Worm (Caenorhabditis elegans) whole organism, midembryonic: Measurements from ENCODE around the gene alg-2.

ENCODE experiments used
- T22C8.4 ChIP-seq: fragments of 200-800 bp; sonication (Bioruptor generic); IDR thresholded peaks from 2 replicates; pipeline ENCODE4 v1.3.6; 2022; ENCODE audit warnings: missing genetic modification characterization, missing compliant biosample characterization
- cog-1 ChIP-seq: sonication (generic microtip); optimal IDR thresholded peaks from 2 replicates; lab custom pipeline; 2016; ENCODE audit warnings: missing genetic modification characterization, missing compliant biosample characterization
- flt-1 ChIP-seq: fragments of 200-800 bp; sonication (Bioruptor generic); IDR thresholded peaks from 2 replicates; pipeline ENCODE4 v1.3.6; 2022; ENCODE audit warnings: missing genetic modification characterization, missing compliant biosample characterization
- klf-2 ChIP-seq: fragments of 200-800 bp; sonication (Bioruptor generic); conservative IDR thresholded peaks from 2 replicates; pipeline ENCODE4 v1.3.6; 2022; ENCODE audit warnings: missing genetic modification reagents, missing genetic modification characterization, missing compliant biosample characterization
- med-1 ChIP-seq: sonication (generic microtip); optimal IDR thresholded peaks from 2 replicates; lab custom pipeline; 2017; ENCODE audit warnings: missing genetic modification characterization, mild to moderate bottlenecking, missing compliant biosample characterization, antibody characterized with exemption, missing genetic modification reagents; ENCODE audit not compliant: insufficient read depth
- ref-1 ChIP-seq: fragments of 200-800 bp; sonication (Bioruptor generic); conservative IDR thresholded peaks from 2 replicates; pipeline ENCODE4 v1.3.6; 2022; ENCODE audit warnings: missing genetic modification reagents, missing genetic modification characterization, missing compliant biosample characterization
- tab-1 ChIP-seq: fragments of 200-800 bp; sonication (Bioruptor generic); IDR thresholded peaks from 2 replicates; pipeline ENCODE4 v1.3.6; 2022; ENCODE audit warnings: missing genetic modification characterization, missing compliant biosample characterization
- ztf-23 ChIP-seq: fragments of 200-800 bp; sonication (Bioruptor generic); IDR thresholded peaks from 2 replicates; pipeline ENCODE4 v1.3.6; 2022; ENCODE audit warnings: missing genetic modification reagents, missing genetic modification characterization, missing compliant biosample characterization
- ztf-29 ChIP-seq: fragments of 200-800 bp; sonication (Bioruptor generic); IDR thresholded peaks from 2 replicates; pipeline ENCODE4 v1.3.6; 2022; ENCODE audit warnings: missing genetic modification reagents, missing genetic modification characterization, missing compliant biosample characterization

The alg-2 gene

ce11 chrII:927331-927730 is 54.3 kb downstream of the alg-2 start, which contains the start of gene R07C3.13:
Gene R07C3.13 (minus strand): TSS chrII:927431.
- TF ChIP-seq tab-1 (GFP tag; lab: Robert Waterston, UW) (no peak), klf-2 (GFP tag; lab: Robert Waterston, UW) (no peak), cog-1 (tag; lab: Kevin White, UChicago) (no peak), T22C8.4 (no peak), ztf-23 (GFP tag; lab: Robert Waterston, UW) (no peak), flt-1 (GFP tag; lab: Robert Waterston, UW) (no peak), ref-1 (GFP tag; lab: Robert Waterston, UW) (no peak), med-1 (GFP tag; lab: Kevin White, UChicago) (no peak), ztf-29 (GFP tag; lab: Robert Waterston, UW) (no peak)
